Worm (Caenorhabditis elegans): ENCODE results near the gene T20D4.12.
"Not testable (repeated sequence)": the region's sequence is repeated elsewhere in the genome, so short reads cannot be mapped to it uniquely, and the experiment has no call there.

T20D4.12 gene

ce11 chrV:3396765-3397164 is at the start of gene T20D4.12:
Gene T20D4.12, plus strand, starts transcription at chrV:3397065.
- TF ChIP-seq tbx-11 (GFP tag; IDR thresholded peaks at IDR 0.05); sea-1 (GFP tag; conservative IDR thresholded peaks at IDR 0.05); tra-4 (tag; optimal IDR thresholded peaks at IDR 0.05): not testable (repeated sequence)

- TF ChIP-seq ets-7 (tag; optimal IDR thresholded peaks at IDR 0.05) (no peak), aly-1 (tag; optimal IDR thresholded peaks at IDR 0.05) (no peak), tbx-37 (GFP tag; conservative IDR thresholded peaks at IDR 0.05) (no peak), tra-4 (tag; optimal IDR thresholded peaks at IDR 0.05) (no peak), B0310.2 (tag; optimal IDR thresholded peaks at IDR 0.05) (no peak), ceh-36 (tag; optimal IDR thresholded peaks at IDR 0.05) (no peak), sea-1 (GFP tag; conservative IDR thresholded peaks at IDR 0.05) (no peak), ceh-13 (GFP tag; optimal IDR thresholded peaks at IDR 0.05) (no peak), pes-1 (GFP tag; IDR thresholded peaks at IDR 0.05) (no peak)
Measured at ce11 chrV:3347486-3347885, 49.4 kb upstream of the T20D4.12 start.

- TF ChIP-seq scrt-1 (GFP tag; IDR thresholded peaks at IDR 0.05) (no peak), ceh-13 (GFP tag; optimal IDR thresholded peaks at IDR 0.05) (no peak), ceh-36 (tag; optimal IDR thresholded peaks at IDR 0.05) (no peak), tbx-11 (GFP tag; IDR thresholded peaks at IDR 0.05) (no peak), B0310.2 (tag; optimal IDR thresholded peaks at IDR 0.05) (no peak), sea-1 (GFP tag; conservative IDR thresholded peaks at IDR 0.05) (no peak), hmg-4 (GFP tag; optimal IDR thresholded peaks at IDR 0.05) (no peak), tbx-37 (GFP tag; conservative IDR thresholded peaks at IDR 0.05) (no peak), ama-1 (optimal IDR thresholded peaks at IDR 0.05) (no peak), pes-1 (GFP tag; IDR thresholded peaks at IDR 0.05) (no peak), aly-1 (tag; optimal IDR thresholded peaks at IDR 0.05) (no peak)
Measured at ce11 chrV:3349877-3350276, 47.0 kb upstream of the T20D4.12 start, which contains the start of gene C17B7.15. Gene C17B7.15, plus strand, starts transcription at chrV:3350177.

- TF ChIP-seq pes-1 (GFP tag; IDR thresholded peaks at IDR 0.05) (no peak), tbx-37 (GFP tag; conservative IDR thresholded peaks at IDR 0.05) (no peak), hmg-4 (GFP tag; optimal IDR thresholded peaks at IDR 0.05) (no peak), ama-1 (optimal IDR thresholded peaks at IDR 0.05) (no peak), ceh-36 (tag; optimal IDR thresholded peaks at IDR 0.05) (no peak), ceh-13 (GFP tag; optimal IDR thresholded peaks at IDR 0.05) (no peak), ets-7 (tag; optimal IDR thresholded peaks at IDR 0.05) (no peak), F13C5.2 (tag; optimal IDR thresholded peaks at IDR 0.05) (no peak), scrt-1 (GFP tag; IDR thresholded peaks at IDR 0.05) (no peak), sea-1 (GFP tag; conservative IDR thresholded peaks at IDR 0.05) (no peak), hmbx-1 (tag; optimal IDR thresholded peaks at IDR 0.05) (no peak), hnd-1 (tag; optimal IDR thresholded peaks at IDR 0.05) (no peak), B0310.2 (tag; optimal IDR thresholded peaks at IDR 0.05) (no peak), aly-1 (tag; optimal IDR thresholded peaks at IDR 0.05) (no peak), tra-4 (tag; optimal IDR thresholded peaks at IDR 0.05) (no peak), flt-1 (GFP tag; IDR thresholded peaks at IDR 0.05) (no peak), tbx-11 (GFP tag; IDR thresholded peaks at IDR 0.05) (no peak)
Measured at ce11 chrV:3351266-3351665, 45.6 kb upstream of the T20D4.12 start, which contains the start of gene str-63. Gene str-63, plus strand, starts transcription at chrV:3351566.

ce11 chrV:3352925-3353324 is 43.9 kb upstream of the T20D4.12 start, which contains the start of gene C17B7.12:
Gene C17B7.12, plus strand, starts transcription at chrV:3353225.
- TF ChIP-seq sea-1 (GFP tag; conservative IDR thresholded peaks at IDR 0.05): no peak
- no peak for TF ChIP-seq ceh-13 (GFP tag; optimal IDR thresholded peaks at IDR 0.05)
- no peak for TF ChIP-seq ets-7 (tag; optimal IDR thresholded peaks at IDR 0.05)
- TF ChIP-seq ceh-36 (tag; optimal IDR thresholded peaks at IDR 0.05): no peak
- TF ChIP-seq pes-1 (GFP tag; IDR thresholded peaks at IDR 0.05): no peak
- no peak for TF ChIP-seq flt-1 (GFP tag; IDR thresholded peaks at IDR 0.05)
- TF ChIP-seq F13C5.2 (tag; optimal IDR thresholded peaks at IDR 0.05): no peak
- TF ChIP-seq hmg-4 (GFP tag; optimal IDR thresholded peaks at IDR 0.05): no peak
- no peak for TF ChIP-seq tbx-11 (GFP tag; IDR thresholded peaks at IDR 0.05)
- no peak for TF ChIP-seq tra-4 (tag; optimal IDR thresholded peaks at IDR 0.05)
- no peak for TF ChIP-seq scrt-1 (GFP tag; IDR thresholded peaks at IDR 0.05)
- TF ChIP-seq hmbx-1 (tag; optimal IDR thresholded peaks at IDR 0.05): no peak
- no peak for TF ChIP-seq hnd-1 (tag; optimal IDR thresholded peaks at IDR 0.05)
- no peak for TF ChIP-seq tbx-37 (GFP tag; conservative IDR thresholded peaks at IDR 0.05)
- TF ChIP-seq B0310.2 (tag; optimal IDR thresholded peaks at IDR 0.05): no peak

- TF ChIP-seq sea-1 (GFP tag; conservative IDR thresholded peaks at IDR 0.05): no peak
- no peak for TF ChIP-seq scrt-1 (GFP tag; IDR thresholded peaks at IDR 0.05)
- no peak for TF ChIP-seq tra-4 (tag; optimal IDR thresholded peaks at IDR 0.05)
- TF ChIP-seq flt-1 (GFP tag; IDR thresholded peaks at IDR 0.05): no peak
- TF ChIP-seq pes-1 (GFP tag; IDR thresholded peaks at IDR 0.05): no peak
- TF ChIP-seq aly-1 (tag; optimal IDR thresholded peaks at IDR 0.05): no peak
- no peak for TF ChIP-seq ama-1 (optimal IDR thresholded peaks at IDR 0.05)
- TF ChIP-seq tbx-11 (GFP tag; IDR thresholded peaks at IDR 0.05): no peak
- TF ChIP-seq ceh-36 (tag; optimal IDR thresholded peaks at IDR 0.05): no peak
- TF ChIP-seq tbx-37 (GFP tag; conservative IDR thresholded peaks at IDR 0.05): no peak
- no peak for TF ChIP-seq hmg-4 (GFP tag; optimal IDR thresholded peaks at IDR 0.05)
- TF ChIP-seq B0310.2 (tag; optimal IDR thresholded peaks at IDR 0.05): no peak
- no peak for TF ChIP-seq hnd-1 (tag; optimal IDR thresholded peaks at IDR 0.05)
- TF ChIP-seq hmbx-1 (tag; optimal IDR thresholded peaks at IDR 0.05): no peak
- no peak for TF ChIP-seq ceh-13 (GFP tag; optimal IDR thresholded peaks at IDR 0.05)
Measured at ce11 chrV:3355544-3355943, 41.3 kb upstream of the T20D4.12 start.

- TF ChIP-seq aly-1 (tag; optimal IDR thresholded peaks at IDR 0.05): no peak
- TF ChIP-seq hmg-4 (GFP tag; optimal IDR thresholded peaks at IDR 0.05): no peak
- TF ChIP-seq tbx-11 (GFP tag; IDR thresholded peaks at IDR 0.05): no peak
- TF ChIP-seq flt-1 (GFP tag; IDR thresholded peaks at IDR 0.05): no peak
- TF ChIP-seq tra-4 (tag; optimal IDR thresholded peaks at IDR 0.05): no peak
- no peak for TF ChIP-seq ceh-36 (tag; optimal IDR thresholded peaks at IDR 0.05)
- no peak for TF ChIP-seq tbx-37 (GFP tag; conservative IDR thresholded peaks at IDR 0.05)
- TF ChIP-seq hmbx-1 (tag; optimal IDR thresholded peaks at IDR 0.05): no peak
- TF ChIP-seq hnd-1 (tag; optimal IDR thresholded peaks at IDR 0.05): no peak
- TF ChIP-seq ceh-13 (GFP tag; optimal IDR thresholded peaks at IDR 0.05): no peak
- no peak for TF ChIP-seq ama-1 (optimal IDR thresholded peaks at IDR 0.05)
Measured at ce11 chrV:3357106-3357505, 39.8 kb upstream of the T20D4.12 start, which contains the start of gene scrm-3. Gene scrm-3, minus strand, starts transcription at chrV:3357206.
